Fruit fly (Drosophila melanogaster) whole organism, embryonic: ENCODE results near the gene CG31661.
A peak's percentile ranks its signal among the peaks of the same experiment; 100 is the strongest.

Experiments used
- Awh ChIP-seq: fragments of 200-800 bp; sonication (Bioruptor generic); IDR thresholded peaks from 2 replicates; pipeline ENCODE4, ENCODE4 v1.3.6; 2022; ENCODE audit warnings: missing biosample characterization, missing genetic modification characterization
- Bgb ChIP-seq: fragments of 200-800 bp; sonication (Bioruptor generic); IDR thresholded peaks from 2 replicates; pipeline ENCODE4 v1.3.6; 2022; ENCODE audit warnings: missing biosample characterization, missing genetic modification characterization; ENCODE audit not compliant: partially characterized antibody
- CG10431 ChIP-seq: fragments of 200-800 bp; sonication (Bioruptor generic); optimal IDR thresholded peaks from 3 replicates; lab custom pipeline; 2018; ENCODE audit warnings: missing biosample characterization, mild to moderate bottlenecking, missing genetic modification characterization
- CG11504 ChIP-seq: fragments of 200-800 bp; sonication (Bioruptor generic); optimal IDR thresholded peaks from 3 replicates; lab custom pipeline; 2019; ENCODE audit warnings: missing biosample characterization, mild to moderate bottlenecking, missing genetic modification characterization, moderate library complexity
- CG12744 ChIP-seq: fragments of 200-800 bp; sonication (Bioruptor generic); optimal IDR thresholded peaks from 2 replicates; lab custom pipeline; 2016; ENCODE audit warnings: missing biosample characterization, missing genetic modification characterization
- CG13287 ChIP-seq: fragments of 200-800 bp; sonication (Bioruptor generic); IDR thresholded peaks from 2 replicates; pipeline ENCODE4 v1.3.6; 2022; ENCODE audit warnings: missing biosample characterization, missing genetic modification characterization; ENCODE audit not compliant: partially characterized antibody
- CG2120 ChIP-seq: fragments of 200-800 bp; sonication (Bioruptor generic); optimal IDR thresholded peaks from 3 replicates; lab custom pipeline; 2016; ENCODE audit warnings: missing biosample characterization, missing genetic modification characterization
- CG2199 ChIP-seq: fragments of 200-800 bp; sonication (Bioruptor generic); IDR thresholded peaks from 3 replicates; pipeline ENCODE4 v1.3.6; 2022; ENCODE audit warnings: missing biosample characterization, missing genetic modification characterization
- CG31224 ChIP-seq: fragments of 200-800 bp; sonication (Bioruptor generic); IDR thresholded peaks from 2 replicates; pipeline ENCODE4 v1.3.6; 2022; ENCODE audit warnings: missing biosample characterization, missing genetic modification characterization
- CG34422 ChIP-seq: fragments of 200-800 bp; sonication (Bioruptor generic); IDR thresholded peaks from 3 replicates; pipeline ENCODE4 v1.3.6; 2022; ENCODE audit warnings: missing biosample characterization, missing genetic modification characterization
- CG4328 ChIP-seq: fragments of 200-800 bp; sonication (Bioruptor generic); optimal IDR thresholded peaks from 3 replicates; lab custom pipeline; 2017; ENCODE audit warnings: missing biosample characterization, missing genetic modification reagents, missing genetic modification characterization
- CG5953 ChIP-seq: fragments of 200-800 bp; sonication (Bioruptor generic); IDR thresholded peaks from 2 replicates; pipeline ENCODE4 v1.3.6; 2022; ENCODE audit warnings: missing biosample characterization, missing genetic modification characterization
- CG9876 ChIP-seq: fragments of 200-800 bp; sonication (Bioruptor generic); optimal IDR thresholded peaks from 2 replicates; lab custom pipeline; 2016; ENCODE audit warnings: missing biosample characterization, missing genetic modification characterization
- CkIIα-i1 ChIP-seq: fragments of 200-800 bp; sonication (Bioruptor generic); IDR thresholded peaks from 2 replicates; pipeline ENCODE4 v1.3.6; 2022; ENCODE audit warnings: missing biosample characterization, missing genetic modification characterization
- CoRest ChIP-seq: fragments of 200-800 bp; sonication (Bioruptor generic); optimal IDR thresholded peaks from 3 replicates; lab custom pipeline; 2018; ENCODE audit warnings: missing biosample characterization, mild to moderate bottlenecking, missing genetic modification characterization, moderate library complexity
- D19B ChIP-seq: fragments of 200-800 bp; sonication (Bioruptor generic); optimal IDR thresholded peaks from 2 replicates; lab custom pipeline; 2017; ENCODE audit warnings: missing biosample characterization, mild to moderate bottlenecking, missing genetic modification characterization
- Deaf1 ChIP-seq: fragments of 200-800 bp; optimal IDR thresholded peaks from 3 replicates; lab custom pipeline; 2019; ENCODE audit warnings: missing biosample characterization, mild to moderate bottlenecking, missing genetic modification characterization, moderate library complexity
- Doc2 ChIP-seq: fragments of 200-800 bp; sonication (Bioruptor generic); IDR thresholded peaks from 2 replicates; pipeline ENCODE4 v1.3.6; 2022; ENCODE audit warnings: missing biosample characterization, missing genetic modification characterization
- HLHmδ ChIP-seq: fragments of 200-800 bp; sonication (Bioruptor generic); optimal IDR thresholded peaks from 2 replicates; lab custom pipeline; 2018; ENCODE audit warnings: missing biosample characterization, mild to moderate bottlenecking, missing genetic modification characterization, moderate library complexity
- Hand ChIP-seq: fragments of 200-800 bp; sonication (Bioruptor generic); optimal IDR thresholded peaks from 2 replicates; lab custom pipeline; 2017; ENCODE audit warnings: mild to moderate bottlenecking, missing biosample characterization, missing genetic modification reagents, missing genetic modification characterization
- Hr51 ChIP-seq, 2 experiments: fragments of 200-800 bp; sonication (Bioruptor generic); optimal IDR thresholded peaks; 2 replicates in 1 of 2; 3 replicates in 1 of 2; lab custom pipeline; 2016 to 2018; ENCODE audit warnings: missing biosample characterization in 2 of 2, missing genetic modification characterization in 2 of 2, mild to moderate bottlenecking in 1 of 2, moderate library complexity in 1 of 2
- Kr ChIP-seq: fragments of 200-800 bp; sonication (Bioruptor generic); optimal IDR thresholded peaks from 2 replicates; lab custom pipeline; 2017; ENCODE audit warnings: missing biosample characterization, mild to moderate bottlenecking, missing genetic modification characterization
- MTF-1 ChIP-seq: fragments of 200-800 bp; sonication (Bioruptor generic); optimal IDR thresholded peaks from 2 replicates; lab custom pipeline; 2018; ENCODE audit warnings: missing biosample characterization, mild to moderate bottlenecking, missing genetic modification characterization, borderline replicate concordance
- Med ChIP-seq: fragments of 200-800 bp; sonication (Bioruptor generic); peaks from one replicate; lab custom pipeline; 2016; ENCODE audit warnings: missing biosample characterization, missing genetic modification characterization, mild to moderate bottlenecking, inconsistent platforms, moderate library complexity
- NC2α ChIP-seq: fragments of 200-800 bp; sonication (Bioruptor generic); optimal IDR thresholded peaks from 2 replicates; lab custom pipeline; 2016; ENCODE audit warnings: missing biosample characterization, missing genetic modification characterization
- Neu2 ChIP-seq: fragments of 200-800 bp; sonication (Bioruptor generic); optimal IDR thresholded peaks from 3 replicates; lab custom pipeline; 2016; ENCODE audit warnings: missing biosample characterization, missing genetic modification characterization, borderline replicate concordance
- ap ChIP-seq: fragments of 200-800 bp; sonication (Bioruptor generic); IDR thresholded peaks from 2 replicates; pipeline ENCODE4 v1.3.6; 2022; ENCODE audit warnings: missing biosample characterization, missing genetic modification characterization
- chm ChIP-seq: fragments of 200-800 bp; sonication (Bioruptor generic); IDR thresholded peaks from 2 replicates; pipeline ENCODE4 v1.3.6; 2022; ENCODE audit warnings: missing biosample characterization, missing genetic modification characterization
- dati ChIP-seq: fragments of 200-800 bp; sonication (Bioruptor generic); IDR thresholded peaks from 2 replicates; pipeline ENCODE4 v1.3.6; 2022; ENCODE audit warnings: missing biosample characterization, missing genetic modification characterization
- fd64A ChIP-seq: fragments of 200-800 bp; sonication (Bioruptor generic); optimal IDR thresholded peaks from 3 replicates; lab custom pipeline; 2018; ENCODE audit warnings: missing biosample characterization, mild to moderate bottlenecking, missing genetic modification characterization
- grn ChIP-seq: fragments of 200-800 bp; sonication (Bioruptor generic); optimal IDR thresholded peaks from 3 replicates; lab custom pipeline; 2017; ENCODE audit warnings: missing biosample characterization, missing genetic modification characterization
- h ChIP-seq: fragments of >200 bp; optimal IDR thresholded peaks from 2 replicates; lab custom pipeline; 2017
- kah ChIP-seq: fragments of 200-800 bp; sonication (Bioruptor generic); optimal IDR thresholded peaks from 2 replicates; lab custom pipeline; 2018; ENCODE audit warnings: missing biosample characterization, mild to moderate bottlenecking, missing genetic modification characterization
- nerfin-2 ChIP-seq: fragments of 200-800 bp; sonication (Bioruptor generic); IDR thresholded peaks from 2 replicates; pipeline ENCODE4 v1.3.6; 2022; ENCODE audit warnings: missing biosample characterization, missing genetic modification characterization; ENCODE audit not compliant: partially characterized antibody
- onecut ChIP-seq: fragments of 200-800 bp; sonication (Bioruptor generic); IDR thresholded peaks from 2 replicates; pipeline ENCODE4 v1.3.6; 2022; ENCODE audit warnings: missing biosample characterization, missing genetic modification characterization
- pfk ChIP-seq: fragments of 200-800 bp; sonication (Bioruptor generic); optimal IDR thresholded peaks from 2 replicates; lab custom pipeline; 2018; ENCODE audit warnings: missing biosample characterization, mild to moderate bottlenecking, missing genetic modification characterization, moderate library complexity
- prd ChIP-seq, 3 experiments: fragments of >200 bp in 2 of 3; fragments of 200-800 bp in 1 of 3; sonication (Bioruptor generic) in 1 of 3; optimal IDR thresholded peaks in 2 of 3; IDR thresholded peaks in 1 of 3; 2 replicates in 2 of 3; 3 replicates in 1 of 3; pipeline versions ENCODE4 v1.3.6 to Lab custom; 2017 to 2022; ENCODE audit warnings: missing biosample characterization in 1 of 3, missing genetic modification characterization in 1 of 3
- scrt ChIP-seq: fragments of 200-800 bp; sonication (Bioruptor generic); optimal IDR thresholded peaks from 2 replicates; lab custom pipeline; 2018; ENCODE audit warnings: missing biosample characterization, mild to moderate bottlenecking, missing genetic modification characterization, moderate library complexity
- sens ChIP-seq: fragments of 200-800 bp; sonication (Bioruptor generic); peaks from one replicate; lab custom pipeline; 2016; ENCODE audit warnings: missing biosample characterization, missing genetic modification characterization
- slou ChIP-seq: fragments of 200-800 bp; sonication (Bioruptor generic); optimal IDR thresholded peaks from 3 replicates; lab custom pipeline; 2016; ENCODE audit warnings: missing biosample characterization, missing genetic modification characterization
- sr ChIP-seq: fragments of 200-800 bp; sonication (Bioruptor generic); IDR thresholded peaks from 3 replicates; pipeline ENCODE4 v1.3.6; 2022; ENCODE audit warnings: missing biosample characterization, missing genetic modification characterization
- twi ChIP-seq: fragments of 200-800 bp; optimal IDR thresholded peaks from 2 replicates; lab custom pipeline; 2019; ENCODE audit warnings: missing biosample characterization, mild to moderate bottlenecking, missing genetic modification characterization, moderate library complexity
- zfh1 ChIP-seq: fragments of 200-800 bp; sonication (Bioruptor generic); IDR thresholded peaks from 3 replicates; pipeline ENCODE4 v1.3.6; 2022; ENCODE audit warnings: missing biosample characterization, missing genetic modification characterization

The CG31661 gene

DNA sequence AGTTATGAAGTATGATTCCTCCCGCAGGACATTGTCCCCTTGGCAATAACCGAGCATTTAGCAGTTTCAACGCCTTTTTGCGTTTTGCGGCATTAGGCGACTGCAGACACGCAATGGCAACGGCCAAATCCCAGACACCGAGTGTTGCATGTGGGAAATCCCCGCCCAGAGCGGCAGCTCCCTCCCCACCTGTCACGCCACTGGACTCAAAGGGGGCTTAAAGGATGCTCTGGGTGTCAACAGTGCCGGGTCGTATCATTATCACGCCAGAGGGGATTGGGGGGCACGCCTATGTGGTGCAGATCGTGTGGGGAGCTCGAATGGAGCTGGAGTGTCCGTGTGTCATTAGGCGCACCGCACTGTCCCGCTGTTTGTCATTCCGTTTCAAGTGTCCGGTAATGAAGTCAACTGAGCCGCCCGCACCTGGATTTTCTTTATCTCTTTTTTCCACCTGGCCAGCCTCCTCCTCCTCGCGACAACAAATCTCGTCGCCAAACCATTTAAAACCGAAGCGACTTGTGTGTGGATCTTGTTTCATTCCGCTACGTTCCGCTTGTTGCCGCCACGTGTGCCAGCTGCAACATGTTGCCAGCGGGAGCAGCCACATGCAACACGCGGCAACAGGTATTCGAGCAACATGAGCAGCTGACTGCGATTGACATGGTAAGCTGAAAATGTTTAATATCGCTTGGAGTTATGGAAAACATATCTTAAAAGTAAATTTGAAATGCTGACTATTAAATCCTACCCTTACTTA, 36.4 kb upstream of the CG31661 start (continued):
- no peak for TF ChIP-seq CG13287 (GFP tag; lab: Robert Waterston, UW)
- no peak for TF ChIP-seq Bgb (GFP tag; lab: Robert Waterston, UW)
- TF ChIP-seq CG11504 (tag; lab: Kevin White, UChicago), result peak; percentile 99
- no peak for TF ChIP-seq CG31224 (GFP tag; lab: Robert Waterston, UW)
- TF ChIP-seq onecut, result no peak
- no peak for TF ChIP-seq CoRest (tag; lab: Kevin White, UChicago)
- peak; percentile 69 for TF ChIP-seq Med (GFP tag; lab: Kevin White, UChicago)
- TF ChIP-seq h (lab: Kevin White, UChicago), result peak; percentile 39
- no peak for TF ChIP-seq CG9876 (GFP tag; lab: Kevin White, UChicago)
- TF ChIP-seq twi (tag; lab: Kevin White, UChicago), result no peak
- no peak for TF ChIP-seq CG5953
- TF ChIP-seq CkIIα-i1 (GFP tag; lab: Robert Waterston, UW), result no peak
- no peak for TF ChIP-seq Kr (GFP tag; lab: Kevin White, UChicago)
- TF ChIP-seq zfh1 (GFP tag; lab: Robert Waterston, UW), result 0 out of 3 replicates have a peak, but pooled peaks have one; percentile 33
- no peak for TF ChIP-seq CG12744
- no peak for TF ChIP-seq CG10431 (GFP tag; lab: Kevin White, UChicago)
- TF ChIP-seq scrt, result peak; percentile 94
- TF ChIP-seq Neu2 (GFP tag; lab: Kevin White, UChicago), result no peak
- TF ChIP-seq prd (optimal IDR thresholded peaks at IDR 0.05; lab: Kevin White, UChicago), result no peak
- TF ChIP-seq prd (GFP tag; IDR thresholded peaks at IDR 0.05; lab: Robert Waterston, UW), result peak; percentile 28; the same call in 1 of the 3 replicates
- no peak for TF ChIP-seq chm (GFP tag; lab: Robert Waterston, UW)
- TF ChIP-seq D19B (GFP tag; lab: Kevin White, UChicago), result no peak
- no peak for TF ChIP-seq ap
- TF ChIP-seq dati (GFP tag; lab: Robert Waterston, UW), result 0 out of 2 replicates have a peak, but pooled peaks have one; percentile 3
- no peak for TF ChIP-seq MTF-1 (GFP tag; lab: Kevin White, UChicago)
- TF ChIP-seq nerfin-2 (GFP tag; lab: Robert Waterston, UW), result no peak
- TF ChIP-seq NC2α (GFP tag; lab: Kevin White, UChicago), result no peak
- TF ChIP-seq CG34422 (GFP tag; lab: Robert Waterston, UW), result no peak
- peak; percentile 96 for TF ChIP-seq pfk (GFP tag; lab: Kevin White, UChicago)
- no peak for TF ChIP-seq sens
- TF ChIP-seq HLHmδ (GFP tag; lab: Kevin White, UChicago), result no peak
- no peak for TF ChIP-seq Doc2 (GFP tag; lab: Robert Waterston, UW)
- 0 out of 2 replicates have a peak, but pooled peaks have one; percentile 23 for TF ChIP-seq Awh (GFP tag; lab: Robert Waterston, UW)
- TF ChIP-seq grn (GFP tag; lab: Kevin White, UChicago), result no peak
- no peak for TF ChIP-seq fd64A (GFP tag; lab: Kevin White, UChicago)
- no peak for TF ChIP-seq CG2120 (GFP tag; lab: Kevin White, UChicago)
- no peak for TF ChIP-seq sr (GFP tag; lab: Robert Waterston, UW)
- TF ChIP-seq Hr51 (GFP tag; optimal IDR thresholded peaks at IDR 0.05; lab: Kevin White, UChicago), result no peak
- no peak for TF ChIP-seq slou (GFP tag; lab: Kevin White, UChicago)
- peak; percentile 76 for TF ChIP-seq kah (GFP tag; lab: Kevin White, UChicago)
- TF ChIP-seq Hand, result no peak
- peak; percentile 41; the same call in 1 of the 3 replicates for TF ChIP-seq CG2199 (GFP tag; lab: Robert Waterston, UW)
- TF ChIP-seq CG4328 (GFP tag; lab: Kevin White, UChicago), result no peak
- TF ChIP-seq Deaf1 (tag; lab: Kevin White, UChicago), result peak; percentile 88
